Worm (Caenorhabditis elegans) whole organism, young adult: ENCODE measurements around the gene zmp-4.

Experiments used
- F22D6.2 ChIP-seq: sonication (generic microtip); optimal IDR thresholded peaks from 2 replicates; lab custom pipeline; 2016; ENCODE audit warnings: mild to moderate bottlenecking, missing genetic modification characterization, missing compliant biosample characterization
- F33H1.4 ChIP-seq: fragments of 200-800 bp; sonication (Bioruptor generic); IDR thresholded peaks from 2 replicates; pipeline ENCODE4 v1.3.6; 2022; ENCODE audit warnings: missing genetic modification reagents, missing genetic modification characterization, missing compliant biosample characterization
- F37B4.10 ChIP-seq: fragments of 200-800 bp; sonication (Bioruptor generic); IDR thresholded peaks from 2 replicates; pipeline ENCODE4 v1.3.6; 2022; ENCODE audit warnings: missing genetic modification characterization, missing compliant biosample characterization
- ZK185.1 ChIP-seq: sonication (generic microtip); optimal IDR thresholded peaks from 2 replicates; lab custom pipeline; 2016; ENCODE audit warnings: mild to moderate bottlenecking, missing genetic modification characterization, missing compliant biosample characterization; ENCODE audit not compliant: poor library complexity, severe bottlenecking
- ama-1 ChIP-seq, 3 experiments: fragments of 150-350 bp in 1 of 3; sonication (generic microtip) in 2 of 3; optimal IDR thresholded peaks; 2 replicates each; lab custom pipeline; 2014 to 2018; ENCODE audit warnings: missing biosample characterization in 2 of 3, missing genetic modification characterization in 2 of 3, missing genetic modification reagents in 2 of 3
- athp-1 ChIP-seq: sonication (generic microtip); optimal IDR thresholded peaks from 2 replicates; lab custom pipeline; 2017; ENCODE audit warnings: mild to moderate bottlenecking, missing genetic modification characterization, missing compliant biosample characterization
- attf-5 ChIP-seq: fragments of 200-800 bp; sonication (Bioruptor generic); optimal IDR thresholded peaks from 2 replicates; lab custom pipeline; 2018; ENCODE audit warnings: mild to moderate bottlenecking, missing genetic modification characterization, missing compliant biosample characterization
- dpl-1 ChIP-seq: fragments of 150-350 bp; optimal IDR thresholded peaks from 2 replicates; lab custom pipeline; 2014; ENCODE audit warnings: missing biosample characterization, missing genetic modification reagents, missing genetic modification characterization
- let-526 ChIP-seq: fragments of 200-800 bp; sonication (Bioruptor generic); IDR thresholded peaks from 2 replicates; pipeline ENCODE4 v1.3.6; 2022; ENCODE audit warnings: missing genetic modification reagents, missing genetic modification characterization, missing compliant biosample characterization
- madf-10 ChIP-seq: sonication (generic microtip); optimal IDR thresholded peaks from 2 replicates; lab custom pipeline; 2016; ENCODE audit warnings: mild to moderate bottlenecking, missing genetic modification characterization, missing compliant biosample characterization
- unc-130 ChIP-seq: sonication (generic microtip); optimal IDR thresholded peaks from 2 replicates; lab custom pipeline; 2016; ENCODE audit warnings: missing genetic modification reagents, missing genetic modification characterization, missing compliant biosample characterization

DNA sequence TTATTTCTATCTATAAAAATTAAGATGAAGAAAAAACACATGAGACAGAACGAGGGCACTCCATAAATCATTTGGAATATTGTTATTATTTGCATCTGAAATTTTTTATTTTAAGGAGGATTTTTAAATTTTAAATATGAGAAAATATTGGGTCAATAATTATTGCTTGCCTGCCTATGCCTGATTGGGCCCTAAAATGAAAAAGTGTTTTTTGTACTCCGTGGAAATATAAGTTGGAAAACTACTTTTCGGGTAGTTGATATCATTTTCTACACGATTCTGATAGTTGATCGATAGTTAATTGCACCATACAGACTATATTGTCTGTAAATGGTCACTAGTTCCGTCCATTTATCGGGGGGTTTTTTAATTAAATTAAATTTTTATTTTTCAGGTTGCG, 6.8 kb upstream of the zmp-4 start, which contains the start of gene srg-55:
- TF ChIP-seq F33H1.4 (no peak), madf-10 (tag; lab: Kevin White, UChicago) (no peak), dpl-1 (GFP tag; lab: Kevin White, UChicago) (no peak), unc-130 (GFP tag; lab: Kevin White, UChicago) (no peak), athp-1 (tag; lab: Kevin White, UChicago) (no peak), ZK185.1 (no peak), let-526 (GFP tag; lab: Robert Waterston, UW) (no peak), attf-5 (no peak), ama-1 (optimal IDR thresholded peaks at IDR 0.05; lab: Kevin White, UChicago) (no peak), ama-1 (GFP tag; optimal IDR thresholded peaks at IDR 0.05; lab: Kevin White, UChicago) (no peak), F22D6.2 (tag; lab: Kevin White, UChicago) (no peak), F37B4.10 (GFP tag; lab: Robert Waterston, UW) (no peak)
